Worm (Caenorhabditis elegans): Measurements from ENCODE around the gene tos-1.

- no peak for TF ChIP-seq unc-120 (tag; optimal IDR thresholded peaks at IDR 0.05; ENCODE audit: poor library complexity, severe bottlenecking)
- no peak for TF ChIP-seq nhr-2 (tag; optimal IDR thresholded peaks at IDR 0.05)
- TF ChIP-seq M03D4.4 (tag; optimal IDR thresholded peaks at IDR 0.05), result no peak
- TF ChIP-seq ztf-11 (tag; optimal IDR thresholded peaks at IDR 0.05), result no peak
- TF ChIP-seq cnd-1 (tag; optimal IDR thresholded peaks at IDR 0.05), result no peak
- no peak for TF ChIP-seq nhr-12 (tag; optimal IDR thresholded peaks at IDR 0.05)
- no peak for TF ChIP-seq sptf-1 (tag; optimal IDR thresholded peaks at IDR 0.05)
Observed at ce11 chrV:9333316-9334048, 10.5 kb downstream of the tos-1 start, which contains the start of gene acl-14.
